Fruit fly (Drosophila melanogaster) whole organism, adult: ENCODE measurements around the gene CG31219.

Source experiments
- CG11617 ChIP-seq: fragments of 200-800 bp; sonication (Bioruptor generic); optimal IDR thresholded peaks from 2 replicates; lab custom pipeline; 2017; ENCODE audit warnings: mild to moderate bottlenecking, missing biosample characterization, missing genetic modification reagents, missing genetic modification characterization
- CG12768 ChIP-seq: fragments of 200-800 bp; sonication (Bioruptor generic); optimal IDR thresholded peaks from 2 replicates; lab custom pipeline; 2017; ENCODE audit warnings: missing biosample characterization, missing genetic modification characterization, mild to moderate bottlenecking, moderate library complexity, missing genetic modification reagents
- CG14711 ChIP-seq: fragments of 200-800 bp; sonication (Bioruptor generic); optimal IDR thresholded peaks from 2 replicates; lab custom pipeline; 2018; ENCODE audit warnings: missing biosample characterization, mild to moderate bottlenecking, missing genetic modification characterization, moderate library complexity
- CG1620 ChIP-seq: fragments of 200-800 bp; sonication (Bioruptor generic); optimal IDR thresholded peaks from 2 replicates; lab custom pipeline; 2016; ENCODE audit warnings: missing biosample characterization, missing genetic modification characterization
- CG33017 ChIP-seq: fragments of 200-800 bp; sonication (Bioruptor generic); optimal IDR thresholded peaks from 2 replicates; lab custom pipeline; 2018; ENCODE audit warnings: missing biosample characterization, mild to moderate bottlenecking, missing genetic modification characterization, moderate library complexity
- CG5204 ChIP-seq: fragments of 200-800 bp; sonication (Bioruptor generic); optimal IDR thresholded peaks from 2 replicates; lab custom pipeline; 2016; ENCODE audit warnings: missing biosample characterization, missing genetic modification characterization
- CG7045 ChIP-seq: fragments of 200-800 bp; sonication (Bioruptor generic); optimal IDR thresholded peaks from 2 replicates; lab custom pipeline; 2017; ENCODE audit warnings: missing biosample characterization, mild to moderate bottlenecking, missing genetic modification characterization
- CG7101 ChIP-seq: fragments of 200-800 bp; sonication (Bioruptor generic); optimal IDR thresholded peaks from 2 replicates; lab custom pipeline; 2018; ENCODE audit warnings: missing biosample characterization, mild to moderate bottlenecking, missing genetic modification characterization, moderate library complexity
- Clk ChIP-seq: fragments of 200-800 bp; sonication (Bioruptor generic); optimal IDR thresholded peaks from 2 replicates; lab custom pipeline; 2017; ENCODE audit warnings: missing biosample characterization, missing genetic modification characterization
- Crg-1 ChIP-seq: fragments of 200-800 bp; sonication (Bioruptor generic); optimal IDR thresholded peaks from 2 replicates; lab custom pipeline; 2016; ENCODE audit warnings: missing biosample characterization, missing genetic modification characterization
- Hr96 ChIP-seq: fragments of 200-800 bp; sonication (Bioruptor generic); optimal IDR thresholded peaks from 2 replicates; lab custom pipeline; 2016; ENCODE audit warnings: missing biosample characterization, missing genetic modification characterization
- Mnt ChIP-seq: fragments of 200-800 bp; sonication (Bioruptor generic); optimal IDR thresholded peaks from 2 replicates; lab custom pipeline; 2016; ENCODE audit warnings: missing biosample characterization, mild to moderate bottlenecking, missing genetic modification characterization
- bab1 ChIP-seq: fragments of 200-800 bp; sonication (Bioruptor generic); optimal IDR thresholded peaks from 3 replicates; lab custom pipeline; 2019; ENCODE audit warnings: missing biosample characterization, mild to moderate bottlenecking, missing genetic modification characterization, moderate library complexity
- cic ChIP-seq: fragments of 200-800 bp; sonication (Bioruptor generic); optimal IDR thresholded peaks from 2 replicates; lab custom pipeline; 2017; ENCODE audit warnings: missing biosample characterization, mild to moderate bottlenecking, missing genetic modification characterization, moderate library complexity
- cnc ChIP-seq, 2 experiments: fragments of >200 bp; optimal IDR thresholded peaks; 2 replicates each; lab custom pipeline; 2017
- kay ChIP-seq: fragments of 200-800 bp; sonication (Bioruptor generic); peaks from one replicate; lab custom pipeline; 2016; ENCODE audit warnings: missing biosample characterization, missing genetic modification characterization, borderline replicate concordance
- ovo ChIP-seq: fragments of 200-800 bp; sonication (Bioruptor generic); optimal IDR thresholded peaks from 2 replicates; lab custom pipeline; 2016; ENCODE audit warnings: missing biosample characterization, missing genetic modification characterization
- pad ChIP-seq: fragments of 200-800 bp; sonication (Bioruptor generic); optimal IDR thresholded peaks from 3 replicates; lab custom pipeline; 2017; ENCODE audit warnings: missing biosample characterization, missing genetic modification characterization, mild to moderate bottlenecking, moderate library complexity, missing genetic modification reagents
- tj ChIP-seq: fragments of 200-800 bp; sonication (Bioruptor generic); optimal IDR thresholded peaks from 3 replicates; lab custom pipeline; 2017; ENCODE audit warnings: missing biosample characterization, mild to moderate bottlenecking, missing genetic modification characterization, moderate library complexity
- toe ChIP-seq: fragments of 200-800 bp; sonication (Bioruptor generic); optimal IDR thresholded peaks from 2 replicates; lab custom pipeline; 2016; ENCODE audit warnings: missing biosample characterization, missing genetic modification characterization

CG31219 gene

DNA sequence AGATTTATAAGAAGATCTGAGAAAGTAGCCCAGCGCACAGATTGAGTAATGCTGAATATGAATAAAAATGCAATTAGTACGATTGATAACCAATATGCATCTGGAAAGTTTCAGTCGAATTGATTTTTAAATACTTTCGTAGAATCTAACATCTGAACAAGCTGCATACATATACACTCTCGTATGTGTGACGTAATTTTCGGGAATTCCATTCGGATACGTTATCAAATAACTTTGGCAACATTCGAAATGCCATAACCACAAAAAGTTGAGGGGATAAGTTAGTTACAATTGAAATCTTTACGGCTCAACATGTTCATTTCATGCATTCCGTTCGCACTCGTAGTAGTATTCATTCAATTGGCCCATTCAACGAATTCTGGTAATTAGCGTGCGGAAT lies at the start of gene CG31219:
Gene CG31219 (plus strand): TSS at position 301 of the 400 bp plus-strand sequence.
- TF ChIP-seq Hr96 (GFP tag; lab: Kevin White, UChicago) (no peak), CG7101 (tag; lab: Kevin White, UChicago) (no peak), CG5204 (GFP tag; lab: Kevin White, UChicago) (no peak), CG12768 (no peak), CG7045 (GFP tag; lab: Kevin White, UChicago) (no peak), pad (GFP tag; lab: Kevin White, UChicago) (no peak), Crg-1 (GFP tag; lab: Kevin White, UChicago) (no peak), cic (GFP tag; lab: Kevin White, UChicago) (no peak), CG11617 (no peak), kay (GFP tag; lab: Kevin White, UChicago) (no peak)

DNA sequence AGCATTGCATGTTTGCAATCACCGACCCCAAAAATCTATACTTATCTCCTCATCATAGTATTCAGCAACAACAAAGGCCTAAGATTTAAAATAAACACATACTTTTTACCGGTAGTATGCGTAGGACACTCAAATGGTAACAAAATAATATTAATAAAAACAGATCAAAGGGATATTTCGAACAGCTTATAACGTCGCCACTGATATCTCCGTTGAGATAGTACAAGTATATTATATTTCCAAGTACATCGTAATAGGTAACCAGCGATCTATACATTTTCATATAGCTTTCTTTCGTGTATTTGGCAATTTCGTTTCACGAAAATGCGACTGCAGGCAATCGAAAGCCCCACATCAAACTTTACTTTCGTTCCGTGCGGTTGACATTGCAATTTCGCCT lies 47.8 kb upstream of the CG31219 start, which contains the start of gene CG7342:
Gene CG7342 (plus strand): TSS at position 380 of the 400 bp plus-strand sequence.
- no peak for TF ChIP-seq CG14711 (tag; lab: Kevin White, UChicago)
- TF ChIP-seq cic (GFP tag; lab: Kevin White, UChicago) = no peak
- TF ChIP-seq Hr96 (GFP tag; lab: Kevin White, UChicago) = no peak
- TF ChIP-seq CG5204 (GFP tag; lab: Kevin White, UChicago) = no peak
- TF ChIP-seq Clk (GFP tag; lab: Kevin White, UChicago) = no peak
- TF ChIP-seq CG7045 (GFP tag; lab: Kevin White, UChicago) = no peak
- no peak for TF ChIP-seq bab1 (GFP tag; lab: Kevin White, UChicago)
- TF ChIP-seq tj = no peak

DNA sequence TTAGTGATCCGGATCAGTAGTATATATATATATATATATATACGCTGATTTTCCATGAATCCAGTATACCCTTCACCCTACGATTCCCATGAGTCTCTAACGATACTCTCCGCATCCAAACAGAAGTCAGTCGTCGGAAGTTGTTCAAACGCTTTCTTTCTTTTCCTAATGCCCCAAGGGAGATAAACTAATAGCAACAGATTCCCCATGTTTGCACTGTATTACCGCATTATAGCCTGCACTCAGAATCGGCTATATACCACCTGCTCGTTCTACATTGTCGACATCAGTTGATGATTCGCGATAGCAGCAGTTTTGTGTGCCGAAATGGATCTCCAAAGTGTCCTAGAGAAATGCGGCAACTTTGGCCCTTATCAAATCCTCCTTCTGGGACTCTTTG lies 43.9 kb upstream of the CG31219 start, which contains the start of gene CG17751:
Gene CG17751 (plus strand): TSS at position 301 of the 400 bp plus-strand sequence.
- TF ChIP-seq ovo (GFP tag; lab: Kevin White, UChicago) = no peak
- TF ChIP-seq CG1620 (GFP tag; lab: Kevin White, UChicago) = no peak
- TF ChIP-seq bab1 (GFP tag; lab: Kevin White, UChicago) = no peak
- TF ChIP-seq Crg-1 (GFP tag; lab: Kevin White, UChicago) = no peak
- TF ChIP-seq cic (GFP tag; lab: Kevin White, UChicago) = no peak
- TF ChIP-seq CG7045 (GFP tag; lab: Kevin White, UChicago) = no peak
- TF ChIP-seq Mnt (GFP tag; lab: Kevin White, UChicago) = no peak
- no peak for TF ChIP-seq CG7101 (tag; lab: Kevin White, UChicago)
- no peak for TF ChIP-seq tj
- no peak for TF ChIP-seq CG14711 (tag; lab: Kevin White, UChicago)

DNA sequence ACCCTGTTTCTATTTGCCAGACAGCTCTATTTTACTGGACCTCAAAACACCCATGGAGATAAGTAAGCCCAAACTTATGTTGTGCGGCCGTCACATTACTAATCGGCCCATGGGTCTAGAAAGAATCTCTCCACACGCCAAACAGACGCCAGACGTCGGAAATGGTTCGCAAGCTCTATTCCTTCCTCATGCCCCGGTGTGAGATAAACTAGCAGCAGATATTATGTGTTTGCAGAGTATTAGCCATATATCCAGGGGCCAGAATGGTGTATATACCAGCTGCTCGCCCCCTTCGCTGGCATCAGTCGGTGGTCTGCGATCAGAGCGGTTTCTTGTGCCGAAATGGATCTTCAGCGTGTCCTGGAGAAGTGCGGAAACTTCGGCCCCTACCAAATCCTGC lies 40.9 kb upstream of the CG31219 start, which contains the start of gene CG17752:
Gene CG17752 (plus strand): TSS at position 301 of the 400 bp plus-strand sequence.
- TF ChIP-seq CG12768 = no peak
- no peak for TF ChIP-seq toe (GFP tag; lab: Kevin White, UChicago)
- no peak for TF ChIP-seq kay (GFP tag; lab: Kevin White, UChicago)
- TF ChIP-seq CG7045 (GFP tag; lab: Kevin White, UChicago) = no peak
- no peak for TF ChIP-seq pad (GFP tag; lab: Kevin White, UChicago)
- TF ChIP-seq cic (GFP tag; lab: Kevin White, UChicago) = no peak
- TF ChIP-seq Hr96 (GFP tag; lab: Kevin White, UChicago) = no peak
- TF ChIP-seq CG14711 (tag; lab: Kevin White, UChicago) = no peak
- no peak for TF ChIP-seq bab1 (GFP tag; lab: Kevin White, UChicago)
- no peak for TF ChIP-seq tj
- TF ChIP-seq cnc (optimal IDR thresholded peaks at IDR 0.05; lab: Kevin White, UChicago) = no peak
- TF ChIP-seq CG11617 = no peak
- no peak for TF ChIP-seq ovo (GFP tag; lab: Kevin White, UChicago)
- TF ChIP-seq Clk (GFP tag; lab: Kevin White, UChicago) = no peak
- TF ChIP-seq Crg-1 (GFP tag; lab: Kevin White, UChicago) = no peak
- no peak for TF ChIP-seq CG1620 (GFP tag; lab: Kevin White, UChicago)
- TF ChIP-seq CG5204 (GFP tag; lab: Kevin White, UChicago) = no peak

DNA sequence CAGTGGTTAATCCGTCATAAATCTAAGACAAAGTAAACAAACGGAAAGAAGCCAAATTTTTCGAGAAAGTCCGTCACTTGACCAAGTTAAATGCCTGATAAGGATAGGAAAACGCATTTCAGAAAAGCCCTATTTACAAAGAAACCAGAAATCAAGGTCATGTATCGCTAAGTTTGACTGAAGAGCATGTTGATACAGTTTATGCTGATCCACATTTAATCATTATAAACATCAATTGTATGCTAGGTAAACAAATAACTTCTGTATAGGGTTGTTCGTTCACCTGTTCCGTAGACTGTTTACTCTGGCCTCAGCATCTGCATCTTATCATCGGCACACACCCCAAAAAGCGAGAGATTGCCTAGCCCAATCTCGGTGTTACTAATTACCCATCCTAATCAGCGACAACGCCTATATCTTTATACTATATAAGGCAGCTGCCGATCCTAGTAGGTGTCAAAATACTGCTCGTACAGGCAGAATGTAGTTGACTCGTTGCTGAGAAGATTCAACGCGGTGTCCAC lies 37.8 kb upstream of the CG31219 start, which contains the start of gene CG16727:
Gene CG16727 (plus strand): TSS at position 474 of the 524 bp plus-strand sequence.
- TF ChIP-seq cic (GFP tag; lab: Kevin White, UChicago) = no peak
- no peak for TF ChIP-seq pad (GFP tag; lab: Kevin White, UChicago)
- TF ChIP-seq kay (GFP tag; lab: Kevin White, UChicago) = no peak
- TF ChIP-seq CG5204 (GFP tag; lab: Kevin White, UChicago) = no peak
- TF ChIP-seq cnc (optimal IDR thresholded peaks at IDR 0.05; lab: Kevin White, UChicago) = no peak
- no peak for TF ChIP-seq Crg-1 (GFP tag; lab: Kevin White, UChicago)
- TF ChIP-seq CG12768 = no peak
- no peak for TF ChIP-seq CG7045 (GFP tag; lab: Kevin White, UChicago)
- no peak for TF ChIP-seq CG14711 (tag; lab: Kevin White, UChicago)
- no peak for TF ChIP-seq bab1 (GFP tag; lab: Kevin White, UChicago)
- no peak for TF ChIP-seq tj
- no peak for TF ChIP-seq toe (GFP tag; lab: Kevin White, UChicago)
- TF ChIP-seq CG33017 = no peak
- TF ChIP-seq Clk (GFP tag; lab: Kevin White, UChicago) = no peak

dm6 chr3R:19619908-19620307 lies 30.9 kb upstream of the CG31219 start:
- TF ChIP-seq Mnt (GFP tag; lab: Kevin White, UChicago) = no peak
- TF ChIP-seq CG11617 = no peak
- TF ChIP-seq CG1620 (GFP tag; lab: Kevin White, UChicago) = no peak
- no peak for TF ChIP-seq tj
- no peak for TF ChIP-seq cic (GFP tag; lab: Kevin White, UChicago)
- TF ChIP-seq CG5204 (GFP tag; lab: Kevin White, UChicago) = no peak
- TF ChIP-seq cnc (optimal IDR thresholded peaks at IDR 0.05; lab: Kevin White, UChicago) = no peak
- TF ChIP-seq Crg-1 (GFP tag; lab: Kevin White, UChicago) = no peak
- no peak for TF ChIP-seq CG14711 (tag; lab: Kevin White, UChicago)
